Worm (Caenorhabditis elegans) whole organism, L4 larva: ENCODE results near the gene sdz-6.
A peak's percentile ranks its signal among the peaks of the same experiment; 100 is the strongest.

Source experiments
- F10B5.3 ChIP-seq: sonication (generic microtip); optimal IDR thresholded peaks from 2 replicates; lab custom pipeline; 2016; ENCODE audit warnings: mild to moderate bottlenecking, missing genetic modification characterization, missing compliant biosample characterization
- T20F7.1 ChIP-seq: fragments of 200-800 bp; sonication (Bioruptor generic); optimal IDR thresholded peaks from 2 replicates; lab custom pipeline; 2018; ENCODE audit warnings: mild to moderate bottlenecking, missing genetic modification characterization, missing compliant biosample characterization
- T26A8.4 ChIP-seq: fragments of 200-800 bp; sonication (Bioruptor generic); IDR thresholded peaks from 2 replicates; pipeline ENCODE4 v1.3.6; 2022; ENCODE audit warnings: missing genetic modification characterization, missing compliant biosample characterization
- Y48G9A.11 ChIP-seq: fragments of 200-800 bp; sonication (Bioruptor generic); IDR thresholded peaks from 2 replicates; pipeline ENCODE4 v1.3.6; 2022; ENCODE audit warnings: missing genetic modification reagents, missing genetic modification characterization, missing compliant biosample characterization
- Y5F2A.4 ChIP-seq: fragments of 200-800 bp; sonication (Bioruptor generic); optimal IDR thresholded peaks from 2 replicates; lab custom pipeline; 2018; ENCODE audit warnings: mild to moderate bottlenecking, missing genetic modification characterization, missing compliant biosample characterization
- ZK337.2 ChIP-seq: fragments of 200-800 bp; sonication (Bioruptor generic); IDR thresholded peaks from 2 replicates; pipeline ENCODE4 v1.3.6; 2022; ENCODE audit warnings: missing genetic modification reagents, missing genetic modification characterization, missing compliant biosample characterization
- ZK546.5 ChIP-seq, 2 experiments: sonication (generic microtip); optimal IDR thresholded peaks; 2 replicates each; lab custom pipeline; 2017; ENCODE audit warnings: missing biosample characterization in 2 of 2, missing genetic modification characterization in 2 of 2
- aha-1 ChIP-seq: fragments of 150-350 bp; peaks from one replicate; lab custom pipeline; 2014; ENCODE audit warnings: missing biosample characterization, missing genetic modification characterization
- attf-4 ChIP-seq: sonication (generic microtip); optimal IDR thresholded peaks from 3 replicates; lab custom pipeline; 2017; ENCODE audit warnings: missing biosample characterization, missing genetic modification characterization
- ceh-28 ChIP-seq: fragments of 150-350 bp; optimal IDR thresholded peaks from 2 replicates; lab custom pipeline; 2014; ENCODE audit warnings: missing biosample characterization, missing genetic modification reagents, missing genetic modification characterization
- ceh-44 ChIP-seq: fragments of 200-800 bp; sonication (Bioruptor generic); IDR thresholded peaks from 2 replicates; pipeline ENCODE4 v1.3.6; 2022; ENCODE audit warnings: missing genetic modification reagents, missing genetic modification characterization, missing compliant biosample characterization
- ceh-62 ChIP-seq: sonication (generic microtip); optimal IDR thresholded peaks from 2 replicates; lab custom pipeline; 2017; ENCODE audit warnings: missing biosample characterization, missing genetic modification characterization
- ces-1 ChIP-seq: fragments of 150-350 bp; sonication (generic microtip); optimal IDR thresholded peaks from 4 replicates; lab custom pipeline; 2014; ENCODE audit warnings: missing biosample characterization, missing genetic modification reagents, missing genetic modification characterization
- cey-2 ChIP-seq: sonication (generic microtip); optimal IDR thresholded peaks from 3 replicates; lab custom pipeline; 2017; ENCODE audit warnings: missing genetic modification characterization, mild to moderate bottlenecking, missing compliant biosample characterization, antibody characterized with exemption, borderline replicate concordance; ENCODE audit not compliant: insufficient read depth
- daf-12 ChIP-seq: fragments of 150-350 bp; optimal IDR thresholded peaks from 2 replicates; lab custom pipeline; 2014; ENCODE audit warnings: missing biosample characterization, missing genetic modification reagents, missing genetic modification characterization
- daf-19 ChIP-seq: fragments of 200-800 bp; sonication (Bioruptor generic); conservative IDR thresholded peaks from 2 replicates; pipeline ENCODE4 v1.3.6; 2022; ENCODE audit warnings: missing genetic modification characterization, missing compliant biosample characterization
- daf-8 ChIP-seq: fragments of 200-800 bp; sonication (Bioruptor generic); IDR thresholded peaks from 2 replicates; pipeline ENCODE4 v1.3.6; 2022; ENCODE audit warnings: missing genetic modification characterization, missing compliant biosample characterization
- dve-1 ChIP-seq: sonication (generic microtip); optimal IDR thresholded peaks from 2 replicates; lab custom pipeline; 2017; ENCODE audit warnings: antibody characterized with exemption, mild to moderate bottlenecking, missing genetic modification characterization, missing compliant biosample characterization; ENCODE audit not compliant: insufficient read depth
- fkh-10 ChIP-seq: fragments of 150-350 bp; optimal IDR thresholded peaks from 2 replicates; lab custom pipeline; 2014; ENCODE audit warnings: missing biosample characterization, missing genetic modification reagents, missing genetic modification characterization
- hmg-1.1 ChIP-seq: fragments of 200-800 bp; sonication (Bioruptor generic); IDR thresholded peaks from 2 replicates; pipeline ENCODE4 v1.3.6; 2022; ENCODE audit warnings: missing genetic modification reagents, missing genetic modification characterization, missing compliant biosample characterization
- lim-7 ChIP-seq: fragments of 200-800 bp; sonication (Bioruptor generic); IDR thresholded peaks from 2 replicates; pipeline ENCODE4 v1.3.6; 2022; ENCODE audit warnings: missing genetic modification characterization, missing compliant biosample characterization
- lin-13 ChIP-seq: fragments of 150-350 bp; optimal IDR thresholded peaks from 2 replicates; lab custom pipeline; 2014; ENCODE audit warnings: missing biosample characterization, missing genetic modification reagents, missing genetic modification characterization
- lin-15B ChIP-seq: fragments of 150-350 bp; sonication (generic microtip); optimal IDR thresholded peaks from 3 replicates; lab custom pipeline; 2014; ENCODE audit warnings: missing biosample characterization, missing genetic modification characterization
- lir-3 ChIP-seq: sonication (generic microtip); optimal IDR thresholded peaks from 2 replicates; lab custom pipeline; 2016; ENCODE audit warnings: mild to moderate bottlenecking, missing genetic modification characterization, missing compliant biosample characterization
- madf-9 ChIP-seq: fragments of 200-800 bp; sonication (Bioruptor generic); conservative IDR thresholded peaks from 2 replicates; pipeline ENCODE4 v1.3.6; 2022; ENCODE audit warnings: missing genetic modification reagents, missing genetic modification characterization, missing compliant biosample characterization
- mdt-29 ChIP-seq: fragments of 200-800 bp; sonication (Bioruptor generic); IDR thresholded peaks from 2 replicates; pipeline ENCODE4 v1.3.6; 2022; ENCODE audit warnings: missing genetic modification reagents, missing genetic modification characterization, missing compliant biosample characterization
- nhr-102 ChIP-seq: sonication (generic microtip); optimal IDR thresholded peaks from 2 replicates; lab custom pipeline; 2016; ENCODE audit warnings: mild to moderate bottlenecking, missing genetic modification characterization, moderate library complexity, missing compliant biosample characterization
- nhr-28 ChIP-seq: fragments of 150-350 bp; optimal IDR thresholded peaks from 2 replicates; lab custom pipeline; 2014; ENCODE audit warnings: missing biosample characterization, missing genetic modification characterization
- nhr-41 ChIP-seq: fragments of 200-800 bp; sonication (Bioruptor generic); IDR thresholded peaks from 2 replicates; pipeline ENCODE4 v1.3.6; 2022; ENCODE audit warnings: missing genetic modification reagents, missing genetic modification characterization, missing compliant biosample characterization
- nhr-42 ChIP-seq: fragments of 200-800 bp; sonication (Bioruptor generic); IDR thresholded peaks from 2 replicates; pipeline ENCODE4 v1.3.6; 2022; ENCODE audit warnings: missing genetic modification characterization, missing compliant biosample characterization
- nhr-6 ChIP-seq: fragments of 150-350 bp; optimal IDR thresholded peaks from 2 replicates; lab custom pipeline; 2014; ENCODE audit warnings: missing biosample characterization, missing genetic modification characterization
- pqm-1 ChIP-seq: sonication (generic microtip); optimal IDR thresholded peaks from 2 replicates; lab custom pipeline; 2017; ENCODE audit warnings: missing biosample characterization, missing genetic modification characterization
- rbr-2 ChIP-seq: sonication (generic microtip); optimal IDR thresholded peaks from 2 replicates; lab custom pipeline; 2016; ENCODE audit warnings: missing genotype, missing genetic modification characterization, missing compliant biosample characterization
- sdz-12 ChIP-seq: fragments of 200-800 bp; sonication (Bioruptor generic); optimal IDR thresholded peaks from 2 replicates; lab custom pipeline; 2018; ENCODE audit warnings: mild to moderate bottlenecking, missing genetic modification characterization, missing compliant biosample characterization
- set-16 ChIP-seq: fragments of 200-800 bp; sonication (Bioruptor generic); IDR thresholded peaks from 2 replicates; pipeline ENCODE4 v1.3.6; 2022; ENCODE audit warnings: missing genetic modification reagents, missing genetic modification characterization, missing compliant biosample characterization
- snpc-4 ChIP-seq: fragments of 150-350 bp; optimal IDR thresholded peaks from 2 replicates; lab custom pipeline; 2014; ENCODE audit warnings: missing biosample characterization, missing genetic modification characterization
- spr-3 ChIP-seq: fragments of 200-800 bp; sonication (Bioruptor generic); optimal IDR thresholded peaks from 2 replicates; lab custom pipeline; 2018; ENCODE audit warnings: mild to moderate bottlenecking, missing genetic modification characterization, missing compliant biosample characterization
- tra-1 ChIP-seq: fragments of 200-800 bp; sonication (Bioruptor generic); IDR thresholded peaks from 2 replicates; pipeline ENCODE4 v1.3.6; 2022; ENCODE audit warnings: missing genetic modification reagents, missing genetic modification characterization, missing compliant biosample characterization
- unc-130 ChIP-seq: sonication (generic microtip); optimal IDR thresholded peaks from 2 replicates; lab custom pipeline; 2016; ENCODE audit warnings: missing genetic modification reagents, missing genetic modification characterization, missing compliant biosample characterization
- unc-39 ChIP-seq: sonication (generic microtip); optimal IDR thresholded peaks from 2 replicates; lab custom pipeline; 2017; ENCODE audit warnings: missing biosample characterization, missing genetic modification characterization
- unc-62 ChIP-seq, 3 experiments: fragments of 150-350 bp in 1 of 3; sonication (generic microtip); optimal IDR thresholded peaks in 2 of 3; peaks in 1 of 3; 1 replicate in 1 of 3; 2 replicates in 2 of 3; lab custom pipeline; 2014 to 2017; ENCODE audit warnings: missing biosample characterization in 3 of 3, missing genetic modification characterization in 3 of 3, missing genetic modification reagents in 3 of 3, missing genotype in 1 of 3
- zip-2 ChIP-seq: fragments of 150-350 bp; optimal IDR thresholded peaks from 2 replicates; lab custom pipeline; 2014; ENCODE audit warnings: missing biosample characterization, missing genetic modification characterization
- ztf-7 ChIP-seq: fragments of 150-350 bp; optimal IDR thresholded peaks from 2 replicates; lab custom pipeline; 2014; ENCODE audit warnings: missing biosample characterization, missing genetic modification characterization

Gene sdz-6

ce11 chrV:19303589-19304174 is 16.7 kb upstream of the sdz-6 start, which contains the start of the genes fbxb-63 and fbxb-61:
TSS of gene fbxb-63 (minus strand) at chrV:19303730.
TSS of gene fbxb-61 (plus strand) at chrV:19304124.
- TF ChIP-seq aha-1 (tag; lab: Kevin White, UChicago) (peak; percentile 58), nhr-28 (no peak), ceh-28 (tag; lab: Kevin White, UChicago) (peak; percentile 25)

ce11 chrV:19306906-19307305 is 13.5 kb upstream of the sdz-6 start, which contains the start of gene F55C9.15:
TSS of gene F55C9.15 (minus strand) at chrV:19307006.
- no peak for TF ChIP-seq cey-2 (tag; lab: Kevin White, UChicago)
- TF ChIP-seq T26A8.4 (GFP tag; lab: Robert Waterston, UW), result no peak
- no peak for TF ChIP-seq hmg-1.1 (GFP tag; lab: Robert Waterston, UW)
- no peak for TF ChIP-seq attf-4
- no peak for TF ChIP-seq ZK546.5 (tag; optimal IDR thresholded peaks at IDR 0.05; lab: Kevin White, UChicago)
- no peak for TF ChIP-seq fkh-10
- TF ChIP-seq lin-15B (tag; lab: Kevin White, UChicago), result no peak
- no peak for TF ChIP-seq nhr-42 (GFP tag; lab: Robert Waterston, UW)
- no peak for TF ChIP-seq daf-8 (GFP tag; lab: Robert Waterston, UW)
- no peak for TF ChIP-seq ceh-44 (GFP tag; lab: Robert Waterston, UW)
- no peak for TF ChIP-seq ceh-62 (tag; lab: Kevin White, UChicago)
- TF ChIP-seq, all 104 proteins: peak for 0

- TF ChIP-seq aha-1 (tag; lab: Kevin White, UChicago), result peak; percentile 45
- no peak for TF ChIP-seq pqm-1 (tag; lab: Kevin White, UChicago)
- peak; percentile 69 for TF ChIP-seq set-16 (GFP tag; lab: Robert Waterston, UW)
These were observed 12.3 kb upstream of the sdz-6 start for ce11 chrV:19308137-19308536.

- TF ChIP-seq unc-62 (GFP tag; optimal IDR thresholded peaks at IDR 0.05 in 1 of 2; lab: Kevin White, UChicago) (peak in 1 of 2 experiments; percentile 62), unc-62 (tag; optimal IDR thresholded peaks at IDR 0.05; lab: Kevin White, UChicago) (no peak), lir-3 (tag; lab: Kevin White, UChicago) (no peak)
These were observed 10.8 kb upstream of the sdz-6 start, which contains the start of gene F55C9.11 for ce11 chrV:19309591-19309990. TSS of gene F55C9.11 (minus strand) at chrV:19309691.

ce11 chrV:19311391-19311790 is 9.0 kb upstream of the sdz-6 start, which contains the start of gene C43D7.8:
TSS of gene C43D7.8 (minus strand) at chrV:19311491.
- TF ChIP-seq T20F7.1 (no peak), rbr-2 (tag; lab: Kevin White, UChicago) (no peak), zip-2 (no peak), spr-3 (no peak), daf-19 (GFP tag; lab: Robert Waterston, UW) (no peak), unc-130 (no peak), dve-1 (tag; lab: Kevin White, UChicago) (no peak), snpc-4 (no peak), lin-15B (tag; lab: Kevin White, UChicago) (no peak), sdz-12 (GFP tag; lab: Kevin White, UChicago) (no peak), lin-13 (GFP tag; lab: Kevin White, UChicago) (no peak), set-16 (GFP tag; lab: Robert Waterston, UW) (no peak), nhr-102 (tag; lab: Kevin White, UChicago) (no peak), nhr-41 (GFP tag; lab: Robert Waterston, UW) (no peak), nhr-6 (no peak)

ce11 chrV:19312975-19313374 is 7.4 kb upstream of the sdz-6 start, which contains the start of gene fbxb-64:
TSS of gene fbxb-64 (plus strand) at chrV:19313275.
- TF ChIP-seq unc-39 (tag; lab: Kevin White, UChicago), result no peak
- TF ChIP-seq F10B5.3 (tag; lab: Kevin White, UChicago), result no peak
- TF ChIP-seq lim-7 (GFP tag; lab: Robert Waterston, UW), result no peak
- no peak for TF ChIP-seq Y48G9A.11 (GFP tag; lab: Robert Waterston, UW)
- TF ChIP-seq mdt-29, result no peak
- no peak for TF ChIP-seq madf-9
- no peak for TF ChIP-seq Y5F2A.4 (GFP tag; lab: Kevin White, UChicago)
- no peak for TF ChIP-seq ceh-28 (tag; lab: Kevin White, UChicago)
- no peak for TF ChIP-seq tra-1
- no peak for TF ChIP-seq ZK337.2 (GFP tag; lab: Robert Waterston, UW)
- no peak for TF ChIP-seq nhr-6
- TF ChIP-seq daf-12, result no peak
- TF ChIP-seq daf-19 (GFP tag; lab: Robert Waterston, UW), result no peak
- no peak for TF ChIP-seq ztf-7
- TF ChIP-seq ces-1 (GFP tag; lab: Kevin White, UChicago), result no peak
